Fruit fly (Drosophila melanogaster) whole organism: Measurements from ENCODE around the gene CG33946.

Experiments used
- Dll ChIP-seq: fragments of >200 bp; optimal IDR thresholded peaks from 2 replicates; lab custom pipeline; 2017
- usp ChIP-seq: fragments of >200 bp; optimal IDR thresholded peaks from 2 replicates; lab custom pipeline; 2017; ENCODE audit warnings: missing biosample characterization, missing genetic modification characterization, mixed read lengths

- TF ChIP-seq usp (GFP tag; lab: Kevin White, UChicago) (no peak), Dll (lab: Kevin White, UChicago) (no peak)
These were observed 27.4 kb upstream of the CG33946 start, which contains the start of the genes Sf3b6 and Tnpo for dm6 chr3L:6192822-6193555.
